Fruit fly (Drosophila melanogaster) S2 (cell line): Measurements from ENCODE around the gene CG10026.

ENCODE experiments used
- CG8478 ChIP-seq: fragments of >200 bp; optimal IDR thresholded peaks from 2 replicates; lab custom pipeline; 2018
- CTCF ChIP-seq, 2 experiments: fragments of >200 bp; optimal IDR thresholded peaks; 2 replicates each; lab custom pipeline; 2018

DNA sequence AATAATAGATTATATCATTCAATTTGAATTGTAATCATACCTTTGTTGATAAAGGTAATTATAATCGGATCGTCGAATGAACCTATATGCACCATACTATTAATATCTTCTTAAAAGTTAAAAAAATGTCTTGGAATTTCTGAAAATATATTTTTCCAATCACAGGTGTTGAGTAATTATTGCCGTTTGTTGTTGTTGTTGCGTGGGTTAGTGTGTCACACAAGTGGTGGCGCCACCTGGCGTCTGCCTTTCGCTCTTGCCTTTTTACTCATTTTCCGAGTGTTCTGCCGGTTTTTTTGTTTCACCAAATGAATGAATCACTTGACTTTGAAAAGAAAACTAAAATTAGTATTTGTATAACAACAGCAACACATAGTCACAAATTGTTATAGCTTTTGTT is 38.9 kb upstream of the CG10026 start:
- TF ChIP-seq CG8478 (lab: Kevin White, UChicago) (no peak), CTCF (optimal IDR thresholded peaks at IDR 0.05; lab: Kevin White, UChicago) (peak; percentile 73 to 86)
